Worm (Caenorhabditis elegans) whole organism, L2 larva: ENCODE measurements around the gene nmy-3.

Source experiments
- aly-2 ChIP-seq: fragments of 150-350 bp; optimal IDR thresholded peaks from 2 replicates; lab custom pipeline; 2014; ENCODE audit warnings: missing biosample characterization, missing genetic modification characterization
- elt-3 ChIP-seq: sonication (generic microtip); optimal IDR thresholded peaks from 2 replicates; lab custom pipeline; 2017; ENCODE audit warnings: missing biosample characterization, missing genetic modification characterization
- lin-39 ChIP-seq: fragments of 150-350 bp; optimal IDR thresholded peaks from 2 replicates; lab custom pipeline; 2014; ENCODE audit warnings: missing biosample characterization, missing genetic modification reagents, missing genetic modification characterization
- mdl-1 ChIP-seq, 2 experiments: fragments of 150-350 bp in 1 of 2; sonication (generic microtip) in 1 of 2; optimal IDR thresholded peaks; 2 replicates each; lab custom pipeline; 2017; ENCODE audit warnings: missing biosample characterization in 2 of 2, missing genetic modification characterization in 2 of 2
- nhr-11 ChIP-seq: fragments of 150-350 bp; optimal IDR thresholded peaks from 2 replicates; lab custom pipeline; 2014; ENCODE audit warnings: missing biosample characterization, missing genetic modification characterization
- nhr-21 ChIP-seq: fragments of 150-350 bp; optimal IDR thresholded peaks from 2 replicates; lab custom pipeline; 2014; ENCODE audit warnings: missing biosample characterization, missing genetic modification characterization
- nhr-25 ChIP-seq: fragments of 150-350 bp; sonication (generic microtip); optimal IDR thresholded peaks from 3 replicates; lab custom pipeline; 2014; ENCODE audit warnings: missing biosample characterization, missing genetic modification characterization
- skn-1 ChIP-seq: sonication (generic microtip); optimal IDR thresholded peaks from 2 replicates; lab custom pipeline; 2017; ENCODE audit warnings: missing biosample characterization, missing genetic modification characterization
- unc-39 ChIP-seq: fragments of 150-350 bp; optimal IDR thresholded peaks from 2 replicates; lab custom pipeline; 2014; ENCODE audit warnings: missing biosample characterization, missing genetic modification characterization
- unc-62 ChIP-seq: fragments of 150-350 bp; optimal IDR thresholded peaks from 2 replicates; lab custom pipeline; 2014; ENCODE audit warnings: missing biosample characterization, missing genetic modification reagents, missing genetic modification characterization
- ztf-11 ChIP-seq: sonication (generic microtip); optimal IDR thresholded peaks from 2 replicates; lab custom pipeline; 2017; ENCODE audit warnings: missing biosample characterization, missing genetic modification characterization

ce11 chrIV:9232421-9233141 is 41.7 kb upstream of the nmy-3 start, which contains the start of gene Y11D7A.3:
- TF ChIP-seq unc-62 (GFP tag; lab: Kevin White, UChicago) (no peak), aly-2 (tag; lab: Kevin White, UChicago) (no peak), lin-39 (tag; lab: Kevin White, UChicago) (no peak), ztf-11 (tag; lab: Kevin White, UChicago) (no peak), unc-39 (tag; lab: Kevin White, UChicago) (no peak), nhr-21 (tag; lab: Kevin White, UChicago) (no peak), nhr-25 (tag; lab: Kevin White, UChicago) (no peak), nhr-11 (no peak), mdl-1 (tag; optimal IDR thresholded peaks at IDR 0.05; lab: Kevin White, UChicago) (no peak), skn-1 (tag; lab: Kevin White, UChicago) (no peak), elt-3 (tag; lab: Kevin White, UChicago) (no peak)
